Fruit fly (Drosophila melanogaster) whole organism, embryonic: Measurements from ENCODE around the gene Moe.

ENCODE experiments used
- Adf1 ChIP-seq: fragments of 200-800 bp; sonication (Bioruptor generic); IDR thresholded peaks from 2 replicates; pipeline ENCODE4 v1.3.6; 2022; ENCODE audit warnings: missing biosample characterization, missing genetic modification characterization
- CG10147 ChIP-seq: fragments of 200-800 bp; sonication (Bioruptor generic); optimal IDR thresholded peaks from 2 replicates; lab custom pipeline; 2019; ENCODE audit warnings: missing biosample characterization, mild to moderate bottlenecking, missing genetic modification characterization, moderate library complexity
- CG12236 ChIP-seq: fragments of 200-800 bp; sonication (Bioruptor generic); optimal IDR thresholded peaks from 2 replicates; lab custom pipeline; 2016; ENCODE audit warnings: missing biosample characterization, missing genetic modification characterization
- CG12744 ChIP-seq: fragments of 200-800 bp; sonication (Bioruptor generic); optimal IDR thresholded peaks from 2 replicates; lab custom pipeline; 2016; ENCODE audit warnings: missing biosample characterization, missing genetic modification characterization
- CG15479 ChIP-seq: fragments of 200-800 bp; sonication (Bioruptor generic); optimal IDR thresholded peaks from 3 replicates; lab custom pipeline; 2019; ENCODE audit warnings: missing biosample characterization, mild to moderate bottlenecking, missing genetic modification characterization, moderate library complexity
- CG17186 ChIP-seq: fragments of 200-800 bp; sonication (Bioruptor generic); optimal IDR thresholded peaks from 3 replicates; lab custom pipeline; 2017; ENCODE audit warnings: missing biosample characterization, missing genetic modification reagents, missing genetic modification characterization
- CG17328 ChIP-seq: fragments of 200-800 bp; sonication (Bioruptor generic); IDR thresholded peaks from 2 replicates; pipeline ENCODE4 v1.3.6; 2022; ENCODE audit warnings: missing biosample characterization, missing genetic modification characterization
- CG2875 ChIP-seq: fragments of 200-800 bp; sonication (Bioruptor generic); optimal IDR thresholded peaks from 2 replicates; lab custom pipeline; 2017; ENCODE audit warnings: missing biosample characterization, mild to moderate bottlenecking, missing genetic modification characterization, missing genetic modification reagents
- CG31224 ChIP-seq: fragments of 200-800 bp; sonication (Bioruptor generic); IDR thresholded peaks from 2 replicates; pipeline ENCODE4 v1.3.6; 2022; ENCODE audit warnings: missing biosample characterization, missing genetic modification characterization
- CG34422 ChIP-seq: fragments of 200-800 bp; sonication (Bioruptor generic); IDR thresholded peaks from 3 replicates; pipeline ENCODE4 v1.3.6; 2022; ENCODE audit warnings: missing biosample characterization, missing genetic modification characterization
- CG3726 ChIP-seq: fragments of 200-800 bp; sonication (Bioruptor generic); IDR thresholded peaks from 3 replicates; pipeline ENCODE4, ENCODE4 v1.3.6; 2022; ENCODE audit warnings: missing biosample characterization, missing genetic modification characterization
- CG4404 ChIP-seq: fragments of 200-800 bp; sonication (Bioruptor generic); IDR thresholded peaks from 2 replicates; pipeline ENCODE4 v1.3.6; 2022; ENCODE audit warnings: missing biosample characterization, missing genetic modification characterization
- CG6175 ChIP-seq: fragments of 200-800 bp; sonication (Bioruptor generic); IDR thresholded peaks from 3 replicates; pipeline ENCODE4 v1.3.6; 2022; ENCODE audit warnings: missing biosample characterization, missing genetic modification characterization
- CG7928 ChIP-seq: fragments of 200-800 bp; sonication (Bioruptor generic); optimal IDR thresholded peaks from 2 replicates; lab custom pipeline; 2017; ENCODE audit warnings: missing biosample characterization, mild to moderate bottlenecking, missing genetic modification characterization
- CG8089 ChIP-seq: fragments of 200-800 bp; sonication (Bioruptor generic); optimal IDR thresholded peaks from 3 replicates; lab custom pipeline; 2016; ENCODE audit warnings: missing biosample characterization, missing genetic modification characterization
- CG8478 ChIP-seq: fragments of >200 bp; optimal IDR thresholded peaks from 2 replicates; lab custom pipeline; 2018
- CG9932 ChIP-seq: fragments of 200-800 bp; sonication (Bioruptor generic); IDR thresholded peaks from 2 replicates; pipeline ENCODE4 v1.3.6; 2022; ENCODE audit warnings: missing biosample characterization, missing genetic modification characterization
- Dad ChIP-seq: fragments of 200-800 bp; sonication (Bioruptor generic); optimal IDR thresholded peaks from 3 replicates; lab custom pipeline; 2016; ENCODE audit warnings: missing biosample characterization, missing genetic modification characterization
- Dek ChIP-seq: fragments of 200-800 bp; sonication (Bioruptor generic); optimal IDR thresholded peaks from 3 replicates; lab custom pipeline; 2019; ENCODE audit warnings: missing biosample characterization, mild to moderate bottlenecking, missing genetic modification characterization, moderate library complexity
- Elba2 ChIP-seq: fragments of 200-800 bp; sonication (Bioruptor generic); optimal IDR thresholded peaks from 3 replicates; lab custom pipeline; 2016; ENCODE audit warnings: missing biosample characterization, missing genetic modification characterization
- Ets65A ChIP-seq: fragments of 200-800 bp; sonication (Bioruptor generic); peaks from one replicate; lab custom pipeline; 2016; ENCODE audit warnings: missing biosample characterization, missing genetic modification characterization
- H15 ChIP-seq: fragments of 200-800 bp; sonication (Bioruptor generic); IDR thresholded peaks from 3 replicates; pipeline ENCODE4 v1.3.6; 2022; ENCODE audit warnings: missing biosample characterization, missing genetic modification characterization
- Hr51 ChIP-seq, 2 experiments: fragments of 200-800 bp; sonication (Bioruptor generic); optimal IDR thresholded peaks; 2 replicates in 1 of 2; 3 replicates in 1 of 2; lab custom pipeline; 2016 to 2018; ENCODE audit warnings: missing biosample characterization in 2 of 2, missing genetic modification characterization in 2 of 2, mild to moderate bottlenecking in 1 of 2, moderate library complexity in 1 of 2
- MESR4 ChIP-seq: fragments of 200-800 bp; sonication (Bioruptor generic); optimal IDR thresholded peaks from 2 replicates; lab custom pipeline; 2018; ENCODE audit warnings: missing biosample characterization, mild to moderate bottlenecking, missing genetic modification characterization, moderate library complexity
- Mes4 ChIP-seq: fragments of 200-800 bp; sonication (Bioruptor generic); optimal IDR thresholded peaks from 2 replicates; lab custom pipeline; 2016; ENCODE audit warnings: missing biosample characterization, missing genetic modification characterization
- Myb ChIP-seq: fragments of 200-800 bp; sonication (Bioruptor generic); optimal IDR thresholded peaks from 2 replicates; lab custom pipeline; 2016; ENCODE audit warnings: missing biosample characterization, missing genetic modification characterization
- Opbp ChIP-seq: fragments of 200-800 bp; sonication (Bioruptor generic); IDR thresholded peaks from 3 replicates; pipeline ENCODE4 v1.3.6; 2022; ENCODE audit warnings: missing biosample characterization, missing genetic modification characterization; ENCODE audit not compliant: partially characterized antibody
- Pdp1 ChIP-seq, 2 experiments: fragments of 200-800 bp; sonication (Bioruptor generic); optimal IDR thresholded peaks; 3 replicates each; lab custom pipeline; 2016; ENCODE audit warnings: missing biosample characterization in 2 of 2, missing genetic modification characterization in 2 of 2, mild to moderate bottlenecking in 1 of 2, moderate library complexity in 1 of 2
- Rfx ChIP-seq: fragments of 200-800 bp; sonication (Bioruptor generic); IDR thresholded peaks from 2 replicates; pipeline ENCODE4 v1.3.6; 2022; ENCODE audit warnings: missing biosample characterization, missing genetic modification characterization
- Six4 ChIP-seq: fragments of 200-800 bp; sonication (Bioruptor generic); optimal IDR thresholded peaks from 2 replicates; lab custom pipeline; 2016; ENCODE audit warnings: missing biosample characterization, missing genetic modification characterization
- Tbp ChIP-seq: fragments of >200 bp; optimal IDR thresholded peaks from 2 replicates; lab custom pipeline; 2018; ENCODE audit warnings: missing biosample characterization, missing genetic modification characterization
- Usf ChIP-seq: fragments of 200-800 bp; sonication (Bioruptor generic); optimal IDR thresholded peaks from 2 replicates; lab custom pipeline; 2017; ENCODE audit warnings: missing genotype, missing biosample characterization, missing genetic modification characterization
- ac ChIP-seq: fragments of 200-800 bp; sonication (Bioruptor generic); optimal IDR thresholded peaks from 3 replicates; lab custom pipeline; 2017; ENCODE audit warnings: missing biosample characterization, mild to moderate bottlenecking, missing genetic modification characterization
- br ChIP-seq: fragments of >200 bp; optimal IDR thresholded peaks from 2 replicates; lab custom pipeline; 2017
- btn ChIP-seq: fragments of 200-800 bp; sonication (Bioruptor generic); optimal IDR thresholded peaks from 2 replicates; lab custom pipeline; 2016; ENCODE audit warnings: missing biosample characterization, missing genetic modification characterization
- cg ChIP-seq: fragments of 200-800 bp; sonication (Bioruptor generic); optimal IDR thresholded peaks from 3 replicates; lab custom pipeline; 2019; ENCODE audit warnings: missing biosample characterization, mild to moderate bottlenecking, missing genetic modification characterization, moderate library complexity
- crc ChIP-seq: fragments of 200-800 bp; sonication (Bioruptor generic); optimal IDR thresholded peaks from 2 replicates; lab custom pipeline; 2016; ENCODE audit warnings: missing biosample characterization, missing genetic modification characterization
- crol ChIP-seq: fragments of 200-800 bp; sonication (Bioruptor generic); IDR thresholded peaks from 2 replicates; pipeline ENCODE4 v1.3.6; 2022; ENCODE audit warnings: missing biosample characterization, missing genetic modification characterization
- gce ChIP-seq: fragments of 200-800 bp; sonication (Bioruptor generic); IDR thresholded peaks from 3 replicates; pipeline ENCODE4 v1.3.6; 2022; ENCODE audit warnings: missing biosample characterization, missing genetic modification characterization
- inv ChIP-seq: fragments of 200-800 bp; sonication (Bioruptor generic); IDR thresholded peaks from 2 replicates; pipeline ENCODE4 v1.3.6; 2022; ENCODE audit warnings: missing biosample characterization, missing genetic modification characterization; ENCODE audit not compliant: partially characterized antibody
- kay ChIP-seq: fragments of 200-800 bp; sonication (Bioruptor generic); optimal IDR thresholded peaks from 2 replicates; lab custom pipeline; 2016; ENCODE audit warnings: missing biosample characterization, missing genetic modification characterization
- kni ChIP-seq: fragments of 200-800 bp; sonication (Bioruptor generic); optimal IDR thresholded peaks from 3 replicates; lab custom pipeline; 2017; ENCODE audit warnings: mild to moderate bottlenecking, missing biosample characterization, missing genetic modification reagents, missing genetic modification characterization
- nerfin-2 ChIP-seq: fragments of 200-800 bp; sonication (Bioruptor generic); IDR thresholded peaks from 2 replicates; pipeline ENCODE4 v1.3.6; 2022; ENCODE audit warnings: missing biosample characterization, missing genetic modification characterization; ENCODE audit not compliant: partially characterized antibody
- pan ChIP-seq, 4 experiments: fragments of >200 bp in 3 of 4; fragments of 200-800 bp in 1 of 4; sonication (Bioruptor generic) in 1 of 4; optimal IDR thresholded peaks in 3 of 4; IDR thresholded peaks in 1 of 4; 2 replicates each; pipeline versions ENCODE4 v1.3.6 to Lab custom; 2017 to 2022; ENCODE audit warnings: missing biosample characterization in 2 of 4, missing genetic modification characterization in 2 of 4, mixed read lengths in 1 of 4
- pb ChIP-seq: fragments of 200-800 bp; sonication (Bioruptor generic); optimal IDR thresholded peaks from 3 replicates; lab custom pipeline; 2016; ENCODE audit warnings: missing biosample characterization, missing genetic modification characterization
- phol ChIP-seq: fragments of 200-800 bp; sonication (Bioruptor generic); optimal IDR thresholded peaks from 3 replicates; lab custom pipeline; 2018; ENCODE audit warnings: missing biosample characterization, mild to moderate bottlenecking, missing genetic modification characterization, moderate library complexity
- repo ChIP-seq: fragments of 200-800 bp; sonication (Bioruptor generic); optimal IDR thresholded peaks from 2 replicates; lab custom pipeline; 2016; ENCODE audit warnings: missing biosample characterization, missing genetic modification characterization
- tna ChIP-seq: fragments of 200-800 bp; sonication (Bioruptor generic); IDR thresholded peaks from 2 replicates; pipeline ENCODE4 v1.3.6; 2022; ENCODE audit warnings: missing biosample characterization, missing genetic modification characterization; ENCODE audit not compliant: partially characterized antibody
- twi ChIP-seq: fragments of 200-800 bp; optimal IDR thresholded peaks from 2 replicates; lab custom pipeline; 2019; ENCODE audit warnings: missing biosample characterization, mild to moderate bottlenecking, missing genetic modification characterization, moderate library complexity

The Moe gene

dm6 chrX:8905545-8906455 is 7.7 kb upstream of the Moe start (continued):
- no peak for TF ChIP-seq CG12744 (GFP tag; lab: Kevin White, UChicago)
- TF ChIP-seq pan (optimal IDR thresholded peaks at IDR 0.05; lab: Kevin White, UChicago): no peak
- TF ChIP-seq pan (GFP tag; optimal IDR thresholded peaks at IDR 0.05 in 1 of 2, IDR thresholded peaks at IDR 0.05 in 1 of 2): no peak
- TF ChIP-seq twi: peak; percentile 6
- no peak for TF ChIP-seq repo (GFP tag; lab: Kevin White, UChicago)
- no peak for TF ChIP-seq br
- peak; percentile 78; the same call in 2 of the 3 replicates for TF ChIP-seq Opbp (GFP tag; lab: Robert Waterston, UW)
- peak; percentile 92 for TF ChIP-seq cg (GFP tag; lab: Kevin White, UChicago)
- no peak for TF ChIP-seq crc (GFP tag; lab: Kevin White, UChicago)
- peak; percentile 29; the same call in 1 of the 2 replicates for TF ChIP-seq CG9932
- TF ChIP-seq Hr51 (GFP tag; optimal IDR thresholded peaks at IDR 0.05; lab: Kevin White, UChicago): no peak
- no peak for TF ChIP-seq Ets65A (GFP tag; lab: Kevin White, UChicago)
- TF ChIP-seq Usf (GFP tag; lab: Kevin White, UChicago): no peak
- TF ChIP-seq CG12236 (GFP tag; lab: Kevin White, UChicago): no peak
- no peak for TF ChIP-seq kay
- TF ChIP-seq Dad: no peak
- TF ChIP-seq CG8089 (GFP tag; lab: Kevin White, UChicago): no peak
- TF ChIP-seq CG7928 (GFP tag; lab: Kevin White, UChicago): no peak
- TF ChIP-seq ac (GFP tag; lab: Kevin White, UChicago): no peak
- peak; percentile 40; the same call in 1 of the 3 replicates for TF ChIP-seq CG6175 (GFP tag; lab: Robert Waterston, UW)
- TF ChIP-seq CG31224 (GFP tag; lab: Robert Waterston, UW): no peak
- TF ChIP-seq CG15479: no peak
- TF ChIP-seq phol (tag; lab: Kevin White, UChicago): no peak
- no peak for TF ChIP-seq Elba2
- peak in 1 of 2 experiments; percentile 13 for TF ChIP-seq Pdp1 (GFP tag; optimal IDR thresholded peaks at IDR 0.05; lab: Kevin White, UChicago)
- no peak for TF ChIP-seq Dek
- peak; percentile 56; the same call in 1 of the 3 replicates for TF ChIP-seq CG34422 (GFP tag; lab: Robert Waterston, UW)
- TF ChIP-seq pb: no peak
- TF ChIP-seq Six4 (GFP tag; lab: Kevin White, UChicago): no peak
- no peak for TF ChIP-seq CG2875 (GFP tag; lab: Kevin White, UChicago)
- no peak for TF ChIP-seq Adf1 (GFP tag; lab: Robert Waterston, UW)
- no peak for TF ChIP-seq kni
- peak; percentile 20; the same call in 1 of the 2 replicates for TF ChIP-seq tna (GFP tag; lab: Robert Waterston, UW)
- no peak for TF ChIP-seq Mes4
- TF ChIP-seq CG17186 (GFP tag; lab: Kevin White, UChicago): no peak
- no peak for TF ChIP-seq gce (GFP tag; lab: Robert Waterston, UW)
- TF ChIP-seq Rfx (GFP tag; lab: Robert Waterston, UW): no peak
- no peak for TF ChIP-seq Tbp (GFP tag; lab: Kevin White, UChicago)
- no peak for TF ChIP-seq CG10147
- no peak for TF ChIP-seq CG4404 (GFP tag; lab: Robert Waterston, UW)
- no peak for TF ChIP-seq CG17328 (GFP tag; lab: Robert Waterston, UW)
- TF ChIP-seq nerfin-2 (GFP tag; lab: Robert Waterston, UW): peak; percentile 49; the same call in 1 of the 2 replicates
- TF ChIP-seq CG3726 (GFP tag; lab: Robert Waterston, UW): no peak
- TF ChIP-seq Myb (GFP tag; lab: Kevin White, UChicago): peak; percentile 41
- peak; percentile 68 for TF ChIP-seq MESR4 (GFP tag; lab: Kevin White, UChicago)
- no peak for TF ChIP-seq btn (GFP tag; lab: Kevin White, UChicago)
- TF ChIP-seq H15 (GFP tag; lab: Robert Waterston, UW): no peak
- peak; percentile 95 for TF ChIP-seq CG8478 (lab: Kevin White, UChicago)
- no peak for TF ChIP-seq crol
- peak; percentile 74 for TF ChIP-seq inv
